Fruit fly (Drosophila melanogaster) whole organism, embryonic: ENCODE measurements around the gene CG31161.
A peak's percentile ranks its signal among the peaks of the same experiment; 100 is the strongest.

Source experiments
- BtbVII ChIP-seq: fragments of 200-800 bp; sonication (Bioruptor generic); optimal IDR thresholded peaks from 3 replicates; lab custom pipeline; 2017; ENCODE audit warnings: missing biosample characterization, mild to moderate bottlenecking, missing genetic modification characterization
- CG10147 ChIP-seq: fragments of 200-800 bp; sonication (Bioruptor generic); optimal IDR thresholded peaks from 2 replicates; lab custom pipeline; 2019; ENCODE audit warnings: missing biosample characterization, mild to moderate bottlenecking, missing genetic modification characterization, moderate library complexity
- CG12219 ChIP-seq: fragments of 200-800 bp; sonication (Bioruptor generic); optimal IDR thresholded peaks from 3 replicates; lab custom pipeline; 2018; ENCODE audit warnings: missing biosample characterization, mild to moderate bottlenecking, missing genetic modification characterization
- CG12236 ChIP-seq: fragments of 200-800 bp; sonication (Bioruptor generic); optimal IDR thresholded peaks from 2 replicates; lab custom pipeline; 2016; ENCODE audit warnings: missing biosample characterization, missing genetic modification characterization
- CG12391 ChIP-seq: fragments of 200-800 bp; sonication (Bioruptor generic); optimal IDR thresholded peaks from 3 replicates; lab custom pipeline; 2018; ENCODE audit warnings: missing biosample characterization, mild to moderate bottlenecking, missing genetic modification characterization, moderate library complexity
- CG16779 ChIP-seq: fragments of 200-800 bp; sonication (Bioruptor generic); IDR thresholded peaks from 2 replicates; pipeline ENCODE4 v1.3.6; 2022; ENCODE audit warnings: missing biosample characterization, missing genetic modification characterization
- CG16863 ChIP-seq: fragments of 200-800 bp; sonication (Bioruptor generic); optimal IDR thresholded peaks from 3 replicates; lab custom pipeline; 2016; ENCODE audit warnings: missing biosample characterization, missing genetic modification characterization
- CG17912 ChIP-seq: fragments of 200-800 bp; sonication (Bioruptor generic); optimal IDR thresholded peaks from 2 replicates; lab custom pipeline; 2018; ENCODE audit warnings: missing biosample characterization, mild to moderate bottlenecking, missing genetic modification characterization
- CG18599 ChIP-seq: fragments of 200-800 bp; sonication (Bioruptor generic); optimal IDR thresholded peaks from 3 replicates; lab custom pipeline; 2017; ENCODE audit warnings: missing biosample characterization, missing genetic modification characterization, mild to moderate bottlenecking, moderate library complexity, missing genetic modification reagents
- CG2712 ChIP-seq: fragments of 200-800 bp; optimal IDR thresholded peaks from 3 replicates; lab custom pipeline; 2019; ENCODE audit warnings: missing biosample characterization, mild to moderate bottlenecking, missing genetic modification characterization, moderate library complexity
- CG31388 ChIP-seq: fragments of 200-800 bp; sonication (Bioruptor generic); optimal IDR thresholded peaks from 2 replicates; lab custom pipeline; 2016; ENCODE audit warnings: missing biosample characterization, missing genetic modification characterization
- CG3281 ChIP-seq: fragments of 200-800 bp; sonication (Bioruptor generic); optimal IDR thresholded peaks from 3 replicates; lab custom pipeline; 2017; ENCODE audit warnings: missing biosample characterization, mild to moderate bottlenecking, missing genetic modification characterization
- CG3407 ChIP-seq: fragments of 200-800 bp; sonication (Bioruptor generic); optimal IDR thresholded peaks from 2 replicates; lab custom pipeline; 2018; ENCODE audit warnings: missing biosample characterization, mild to moderate bottlenecking, missing genetic modification characterization
- CG6254 ChIP-seq: fragments of 200-800 bp; sonication (Bioruptor generic); optimal IDR thresholded peaks from 3 replicates; lab custom pipeline; 2017; ENCODE audit warnings: mild to moderate bottlenecking, missing biosample characterization, missing genetic modification reagents, missing genetic modification characterization
- CG6854 ChIP-seq: fragments of 200-800 bp; sonication (Bioruptor generic); optimal IDR thresholded peaks from 3 replicates; lab custom pipeline; 2017; ENCODE audit warnings: missing biosample characterization, mild to moderate bottlenecking, missing genetic modification characterization
- CG8765 ChIP-seq: fragments of 200-800 bp; sonication (Bioruptor generic); IDR thresholded peaks from 2 replicates; pipeline ENCODE4 v1.3.6; 2022; ENCODE audit warnings: missing biosample characterization, missing genetic modification characterization
- CG8944 ChIP-seq: fragments of 200-800 bp; sonication (Bioruptor generic); optimal IDR thresholded peaks from 3 replicates; lab custom pipeline; 2016; ENCODE audit warnings: missing biosample characterization, missing genetic modification characterization
- Chrac-16 ChIP-seq: fragments of 200-800 bp; sonication (Bioruptor generic); optimal IDR thresholded peaks from 3 replicates; lab custom pipeline; 2016; ENCODE audit warnings: missing biosample characterization, missing genetic modification characterization
- Ets65A ChIP-seq: fragments of 200-800 bp; sonication (Bioruptor generic); peaks from one replicate; lab custom pipeline; 2016; ENCODE audit warnings: missing biosample characterization, missing genetic modification characterization
- GATAe ChIP-seq: fragments of 200-800 bp; sonication (Bioruptor generic); conservative IDR thresholded peaks from 2 replicates; pipeline ENCODE4 v1.3.6; 2022; ENCODE audit warnings: missing biosample characterization, missing genetic modification characterization
- H15 ChIP-seq: fragments of 200-800 bp; sonication (Bioruptor generic); IDR thresholded peaks from 3 replicates; pipeline ENCODE4 v1.3.6; 2022; ENCODE audit warnings: missing biosample characterization, missing genetic modification characterization
- Hey ChIP-seq: fragments of 200-800 bp; sonication (Bioruptor generic); optimal IDR thresholded peaks from 3 replicates; lab custom pipeline; 2018; ENCODE audit warnings: missing biosample characterization, mild to moderate bottlenecking, missing genetic modification characterization
- Hr51 ChIP-seq, 2 experiments: fragments of 200-800 bp; sonication (Bioruptor generic); optimal IDR thresholded peaks; 2 replicates in 1 of 2; 3 replicates in 1 of 2; lab custom pipeline; 2016 to 2018; ENCODE audit warnings: missing biosample characterization in 2 of 2, missing genetic modification characterization in 2 of 2, mild to moderate bottlenecking in 1 of 2, moderate library complexity in 1 of 2
- Hr78 ChIP-seq, 2 experiments: fragments of 200-800 bp in 1 of 2; fragments of >200 bp in 1 of 2; sonication (Bioruptor generic) in 1 of 2; optimal IDR thresholded peaks; 2 replicates each; lab custom pipeline; 2017 to 2019; ENCODE audit warnings: missing biosample characterization in 2 of 2, missing genetic modification characterization in 2 of 2, mild to moderate bottlenecking in 1 of 2, moderate library complexity in 1 of 2
- Mrtf ChIP-seq: fragments of 200-800 bp; sonication (Bioruptor generic); IDR thresholded peaks from 3 replicates; pipeline ENCODE4 v1.3.6; 2022; ENCODE audit warnings: missing biosample characterization, missing genetic modification characterization
- Nf-YA ChIP-seq: fragments of 200-800 bp; sonication (Bioruptor generic); IDR thresholded peaks from 2 replicates; pipeline ENCODE4 v1.3.6; 2022; ENCODE audit warnings: missing biosample characterization, missing genetic modification characterization
- Poxn ChIP-seq: fragments of 200-800 bp; sonication (Bioruptor generic); IDR thresholded peaks from 2 replicates; pipeline ENCODE4 v1.3.6; 2022; ENCODE audit warnings: missing biosample characterization, missing genetic modification characterization
- Vsx1 ChIP-seq: fragments of 200-800 bp; sonication (Bioruptor generic); optimal IDR thresholded peaks from 2 replicates; lab custom pipeline; 2017; ENCODE audit warnings: missing biosample characterization, mild to moderate bottlenecking, missing genetic modification characterization, missing genetic modification reagents
- Xbp1 ChIP-seq: fragments of 200-800 bp; sonication (Bioruptor generic); optimal IDR thresholded peaks from 3 replicates; lab custom pipeline; 2016; ENCODE audit warnings: missing biosample characterization, mild to moderate bottlenecking, missing genetic modification characterization
- bbx ChIP-seq: fragments of 200-800 bp; sonication (Bioruptor generic); IDR thresholded peaks from 2 replicates; pipeline ENCODE4 v1.3.6; 2022; ENCODE audit warnings: missing biosample characterization, missing genetic modification characterization; ENCODE audit not compliant: partially characterized antibody
- cato ChIP-seq: fragments of 200-800 bp; sonication (Bioruptor generic); optimal IDR thresholded peaks from 2 replicates; lab custom pipeline; 2016; ENCODE audit warnings: missing biosample characterization, missing genetic modification characterization, borderline replicate concordance
- caup ChIP-seq: fragments of 200-800 bp; sonication (Bioruptor generic); optimal IDR thresholded peaks from 3 replicates; lab custom pipeline; 2017; ENCODE audit warnings: missing biosample characterization, mild to moderate bottlenecking, missing genetic modification characterization, moderate library complexity; ENCODE audit not compliant: severe bottlenecking
- chinmo ChIP-seq: fragments of 200-800 bp; sonication (Bioruptor generic); IDR thresholded peaks from 4 replicates; pipeline ENCODE4 v1.3.6; 2022; ENCODE audit warnings: missing biosample characterization, missing genetic modification characterization; ENCODE audit not compliant: partially characterized antibody
- dati ChIP-seq: fragments of 200-800 bp; sonication (Bioruptor generic); IDR thresholded peaks from 2 replicates; pipeline ENCODE4 v1.3.6; 2022; ENCODE audit warnings: missing biosample characterization, missing genetic modification characterization
- dmrt99B ChIP-seq: fragments of 200-800 bp; sonication (Bioruptor generic); optimal IDR thresholded peaks from 2 replicates; lab custom pipeline; 2018; ENCODE audit warnings: missing biosample characterization, mild to moderate bottlenecking, missing genetic modification characterization, moderate library complexity
- esg ChIP-seq: fragments of 200-800 bp; sonication (Bioruptor generic); conservative IDR thresholded peaks from 2 replicates; pipeline ENCODE4 v1.3.6; 2022; ENCODE audit warnings: missing biosample characterization, missing genetic modification characterization
- ham ChIP-seq: fragments of 200-800 bp; sonication (Bioruptor generic); IDR thresholded peaks from 2 replicates; pipeline ENCODE4 v1.3.6; 2022; ENCODE audit warnings: missing biosample characterization, missing genetic modification characterization
- lab ChIP-seq: fragments of 200-800 bp; sonication (Bioruptor generic); optimal IDR thresholded peaks from 3 replicates; lab custom pipeline; 2017; ENCODE audit warnings: missing biosample characterization, missing genetic modification characterization, mild to moderate bottlenecking, moderate library complexity, missing genetic modification reagents
- maf-S ChIP-seq: fragments of 200-800 bp; sonication (Bioruptor generic); optimal IDR thresholded peaks from 2 replicates; lab custom pipeline; 2016; ENCODE audit warnings: missing biosample characterization, missing genetic modification characterization
- salm ChIP-seq: fragments of 200-800 bp; sonication (Bioruptor generic); optimal IDR thresholded peaks from 2 replicates; lab custom pipeline; 2018; ENCODE audit warnings: missing biosample characterization, mild to moderate bottlenecking, missing genetic modification characterization
- tin ChIP-seq: fragments of 200-800 bp; sonication (Bioruptor generic); optimal IDR thresholded peaks from 3 replicates; lab custom pipeline; 2016; ENCODE audit warnings: missing biosample characterization, missing genetic modification characterization
- tx ChIP-seq: fragments of 200-800 bp; sonication (Bioruptor generic); optimal IDR thresholded peaks from 2 replicates; lab custom pipeline; 2016; ENCODE audit warnings: missing biosample characterization, missing genetic modification characterization

Gene CG31161

DNA sequence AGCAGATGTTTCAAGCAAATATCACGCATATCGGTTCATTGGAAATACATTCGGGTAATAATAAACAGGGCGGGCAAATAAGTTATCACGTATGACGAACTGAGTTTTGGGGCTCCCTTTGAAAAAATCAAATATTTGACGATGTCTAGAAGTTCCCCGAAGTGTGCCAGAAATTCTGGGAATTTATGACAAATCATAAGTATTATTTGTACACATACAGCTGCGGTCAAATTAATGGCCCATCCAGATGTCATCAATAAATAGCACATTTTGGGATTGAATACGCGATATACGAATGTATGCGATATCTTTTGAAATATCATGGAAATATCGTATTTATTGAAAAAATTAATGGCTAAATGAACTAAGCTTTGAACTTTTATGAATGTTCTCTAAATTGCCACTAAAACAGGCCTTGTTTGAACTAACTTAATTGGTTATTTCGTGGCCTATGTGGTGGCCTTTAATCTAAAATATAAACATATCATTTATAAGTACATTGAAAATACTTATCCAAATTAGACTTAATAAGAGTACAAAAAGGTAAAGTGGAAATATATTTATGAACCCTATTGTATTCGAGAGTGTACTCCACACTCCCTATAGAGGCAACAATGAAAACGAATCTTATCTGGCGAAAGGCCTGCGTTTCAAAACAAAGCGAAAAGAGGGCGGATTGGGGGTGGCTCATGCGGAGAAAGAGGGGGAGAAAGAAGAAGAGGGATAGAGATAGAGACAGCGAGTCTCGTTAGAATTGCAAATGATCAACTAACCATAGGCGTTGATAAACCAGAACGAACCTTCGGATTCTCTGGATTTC is 9.4 kb downstream of the CG31161 start (continued):
- TF ChIP-seq CG16779, result no peak
- TF ChIP-seq CG8944 (GFP tag; lab: Kevin White, UChicago), result no peak
- no peak for TF ChIP-seq dati
- TF ChIP-seq Hr78 (GFP tag; optimal IDR thresholded peaks at IDR 0.05; lab: Kevin White, UChicago), result peak in 1 of 2 experiments; percentile 11
- TF ChIP-seq Mrtf, result no peak
- TF ChIP-seq CG17912 (GFP tag; lab: Kevin White, UChicago), result no peak
- TF ChIP-seq Vsx1 (GFP tag; lab: Kevin White, UChicago), result peak; percentile 29
- peak; percentile 74 for TF ChIP-seq CG2712
- no peak for TF ChIP-seq BtbVII (GFP tag; lab: Kevin White, UChicago)
- TF ChIP-seq lab (GFP tag; lab: Kevin White, UChicago), result peak; percentile 11
- TF ChIP-seq CG12391, result peak; percentile 59
- TF ChIP-seq CG12219 (GFP tag; lab: Kevin White, UChicago), result no peak
- no peak for TF ChIP-seq CG8765 (GFP tag; lab: Robert Waterston, UW)
- TF ChIP-seq Nf-YA, result no peak
- peak; percentile 40 for TF ChIP-seq tin
- TF ChIP-seq maf-S (GFP tag; lab: Kevin White, UChicago), result no peak
- TF ChIP-seq CG31388 (GFP tag; lab: Kevin White, UChicago), result no peak
- peak; percentile 39 for TF ChIP-seq CG3407 (GFP tag; lab: Kevin White, UChicago)
- no peak for TF ChIP-seq Ets65A (GFP tag; lab: Kevin White, UChicago)
- TF ChIP-seq Hey (tag; lab: Kevin White, UChicago), result no peak
- no peak for TF ChIP-seq salm (tag; lab: Kevin White, UChicago)
- no peak for TF ChIP-seq CG18599 (GFP tag; lab: Kevin White, UChicago)
- peak; percentile 30 for TF ChIP-seq cato
- TF ChIP-seq CG12236, result no peak
- no peak for TF ChIP-seq Chrac-16 (GFP tag; lab: Kevin White, UChicago)
- TF ChIP-seq Xbp1 (GFP tag; lab: Kevin White, UChicago), result peak; percentile 26
- peak; percentile 24 for TF ChIP-seq CG16863 (GFP tag; lab: Kevin White, UChicago)
- no peak for TF ChIP-seq chinmo (GFP tag; lab: Robert Waterston, UW)
- peak; percentile 25 for TF ChIP-seq CG3281 (GFP tag; lab: Kevin White, UChicago)
- peak; percentile 69 for TF ChIP-seq dmrt99B
- TF ChIP-seq bbx (GFP tag; lab: Robert Waterston, UW), result no peak
- no peak for TF ChIP-seq ham (GFP tag; lab: Robert Waterston, UW)
- TF ChIP-seq CG6254 (GFP tag; lab: Kevin White, UChicago), result peak; percentile 64
- TF ChIP-seq esg, result 0 out of 2 replicates have a peak, but pooled peaks have one; percentile 23
- no peak for TF ChIP-seq tx (GFP tag; lab: Kevin White, UChicago)
- TF ChIP-seq Hr51 (GFP tag; optimal IDR thresholded peaks at IDR 0.05; lab: Kevin White, UChicago), result peak in 1 of 2 experiments; percentile 47
- TF ChIP-seq Poxn (GFP tag; lab: Robert Waterston, UW), result no peak
- no peak for TF ChIP-seq CG10147
- no peak for TF ChIP-seq CG6854 (GFP tag; lab: Kevin White, UChicago)
- TF ChIP-seq H15 (GFP tag; lab: Robert Waterston, UW), result no peak
- TF ChIP-seq GATAe, result no peak
- TF ChIP-seq caup (GFP tag; lab: Kevin White, UChicago), result peak; percentile 15
